Worm (Caenorhabditis elegans) whole organism, mixed stage, embryonic: ENCODE measurements around the gene mdf-1.

Source experiments
- lin-32 ChIP-seq: fragments of 200-800 bp; sonication (Bioruptor generic); optimal IDR thresholded peaks from 2 replicates; lab custom pipeline; 2018; ENCODE audit warnings: mild to moderate bottlenecking, missing genetic modification characterization, missing compliant biosample characterization
- lsy-2 ChIP-seq: fragments of 150-350 bp; optimal IDR thresholded peaks from 2 replicates; lab custom pipeline; 2014; ENCODE audit warnings: missing biosample characterization, missing genetic modification characterization
- nhr-12 ChIP-seq: fragments of 150-350 bp; optimal IDR thresholded peaks from 2 replicates; lab custom pipeline; 2014; ENCODE audit warnings: missing biosample characterization, missing genetic modification characterization
- nhr-237 ChIP-seq: fragments of 150-350 bp; optimal IDR thresholded peaks from 2 replicates; lab custom pipeline; 2014; ENCODE audit warnings: missing biosample characterization, missing genetic modification characterization
- sem-2 ChIP-seq: fragments of 200-800 bp; sonication (Bioruptor generic); optimal IDR thresholded peaks from 2 replicates; lab custom pipeline; 2018; ENCODE audit warnings: mild to moderate bottlenecking, missing genetic modification characterization, missing compliant biosample characterization
- snpc-4 ChIP-seq: fragments of 150-350 bp; optimal IDR thresholded peaks from 2 replicates; lab custom pipeline; 2014; ENCODE audit warnings: missing biosample characterization, missing genetic modification characterization
- unc-39 ChIP-seq: fragments of 150-350 bp; optimal IDR thresholded peaks from 2 replicates; lab custom pipeline; 2014; ENCODE audit warnings: missing biosample characterization, missing genetic modification characterization
- ztf-11 ChIP-seq: fragments of 150-350 bp; optimal IDR thresholded peaks from 2 replicates; lab custom pipeline; 2014; ENCODE audit warnings: missing biosample characterization, missing genetic modification characterization

ce11 chrV:9496742-9497141, 47.3 kb downstream of the mdf-1 start, which contains the start of gene gsnl-1:
- TF ChIP-seq lsy-2 (no peak), snpc-4 (no peak), ztf-11 (tag; lab: Kevin White, UChicago) (no peak), nhr-237 (tag; lab: Kevin White, UChicago) (no peak), unc-39 (tag; lab: Kevin White, UChicago) (no peak), nhr-12 (tag; lab: Kevin White, UChicago) (no peak), sem-2 (GFP tag; lab: Kevin White, UChicago) (no peak), lin-32 (GFP tag; lab: Kevin White, UChicago) (no peak)
